Worm (Caenorhabditis elegans) whole organism, L4 larva: ENCODE results near the gene usip-1.

Experiments used
- ceh-82 ChIP-seq: sonication (generic microtip); optimal IDR thresholded peaks from 2 replicates; lab custom pipeline; 2017; ENCODE audit warnings: missing biosample characterization, missing genetic modification characterization
- nhr-10 ChIP-seq: fragments of 150-350 bp; optimal IDR thresholded peaks from 2 replicates; lab custom pipeline; 2014; ENCODE audit warnings: missing biosample characterization, missing genetic modification characterization
- nhr-28 ChIP-seq: fragments of 150-350 bp; optimal IDR thresholded peaks from 2 replicates; lab custom pipeline; 2014; ENCODE audit warnings: missing biosample characterization, missing genetic modification characterization
- unc-130 ChIP-seq: sonication (generic microtip); optimal IDR thresholded peaks from 2 replicates; lab custom pipeline; 2016; ENCODE audit warnings: missing genetic modification reagents, missing genetic modification characterization, missing compliant biosample characterization

ce11 chrV:12197748-12198147 lies 13.8 kb upstream of the usip-1 start:
- TF ChIP-seq nhr-10 (tag; lab: Kevin White, UChicago), result no peak
- TF ChIP-seq ceh-82 (tag; lab: Kevin White, UChicago), result no peak
- TF ChIP-seq nhr-28 (tag; lab: Kevin White, UChicago), result no peak
- TF ChIP-seq unc-130, result no peak
